Worm (Caenorhabditis elegans): ENCODE measurements around the gene F58E6.11.

ce11 chrV:9725719-9726118 is 32.1 kb downstream of the F58E6.11 start:
- TF ChIP-seq unc-86 (tag; optimal IDR thresholded peaks at IDR 0.05) (no peak), nhr-232 (tag; optimal IDR thresholded peaks at IDR 0.05) (no peak), pros-1 (tag; optimal IDR thresholded peaks at IDR 0.05) (no peak)
